Comparison of ENCODE assay signal across 4 worm cellular contexts in genomic region chrV:3578813-3579212, ce11.
TF ChIP-seq lines count a peak whose summit lies in the region.

pygl-1 (plus strand) TSS chrV:3579023.

TF ChIP-seq in whole organism, L1 larva, 84 proteins besides CTCF, POLR2A, EP300 and RAD21:
- TF ChIP-seq swsn-7 (tag; optimal IDR thresholded peaks at IDR 0.05; lab: Kevin White, UChicago) (no peak), fos-1 (tag; optimal IDR thresholded peaks at IDR 0.05; lab: Kevin White, UChicago) (no peak), F16B12.6 (tag; optimal IDR thresholded peaks at IDR 0.05; lab: Kevin White, UChicago) (peak; percentile 32), C16A3.4 (tag; optimal IDR thresholded peaks at IDR 0.05; lab: Kevin White, UChicago) (no peak), nhr-90 (tag; optimal IDR thresholded peaks at IDR 0.05; lab: Kevin White, UChicago; ENCODE audit: poor library complexity) (no peak), sptf-1 (tag; optimal IDR thresholded peaks at IDR 0.05; lab: Kevin White, UChicago) (no peak), alr-1 (tag; optimal IDR thresholded peaks at IDR 0.05; lab: Kevin White, UChicago; ENCODE audit: borderline replicate concordance) (no peak), tlp-1 (tag; optimal IDR thresholded peaks at IDR 0.05; lab: Kevin White, UChicago) (no peak), lin-15B (tag; optimal IDR thresholded peaks at IDR 0.05; lab: Kevin White, UChicago) (no peak), lsy-2 (tag; optimal IDR thresholded peaks at IDR 0.05; lab: Kevin White, UChicago) (peak; percentile 64 to 92), lin-39 (tag; optimal IDR thresholded peaks at IDR 0.05; lab: Kevin White, UChicago) (no peak), dpl-1 (GFP tag; optimal IDR thresholded peaks at IDR 0.05; lab: Kevin White, UChicago) (peak in 2 of 3 experiments; percentile 24 to 70), dsc-1 (tag; optimal IDR thresholded peaks at IDR 0.05; lab: Kevin White, UChicago) (no peak), pax-3 (tag; optimal IDR thresholded peaks at IDR 0.05; lab: Kevin White, UChicago) (no peak), mdl-1 (tag; optimal IDR thresholded peaks at IDR 0.05; lab: Kevin White, UChicago) (no peak), unc-30 (tag; optimal IDR thresholded peaks at IDR 0.05; lab: Kevin White, UChicago) (no peak), grh-1 (GFP tag; IDR thresholded peaks at IDR 0.05; lab: Robert Waterston, UW) (no peak), lin-35 (GFP tag; optimal IDR thresholded peaks at IDR 0.05; lab: Kevin White, UChicago) (peak; percentile 6 to 54), efl-1 (optimal IDR thresholded peaks at IDR 0.05; lab: Kevin White, UChicago) (peak; percentile 46 to 73), efl-1 (GFP tag; optimal IDR thresholded peaks at IDR 0.05 in 1 of 2; lab: Kevin White, UChicago) (peak; percentile 64 to 90), hpl-2 (GFP tag; optimal IDR thresholded peaks at IDR 0.05; lab: Kevin White, UChicago) (no peak)

TF ChIP-seq in whole organism, L4 larva, 104 proteins besides CTCF, POLR2A, EP300 and RAD21:
- TF ChIP-seq Y48G9A.11 (GFP tag; IDR thresholded peaks at IDR 0.05; lab: Robert Waterston, UW) (peak; percentile 91), cey-2 (tag; optimal IDR thresholded peaks at IDR 0.05; lab: Kevin White, UChicago; ENCODE audit: borderline replicate concordance, insufficient read depth) (no peak), lsy-2 (tag; optimal IDR thresholded peaks at IDR 0.05; lab: Kevin White, UChicago) (peak in 1 of 2 experiments; percentile 72), lin-38 (GFP tag; IDR thresholded peaks at IDR 0.05; lab: Robert Waterston, UW) (peak; percentile 69), snpc-1.2 (GFP tag; IDR thresholded peaks at IDR 0.05; lab: Robert Waterston, UW) (peak; percentile 27; the same call in 1 of the 2 replicates), fos-1 (tag; optimal IDR thresholded peaks at IDR 0.05; lab: Kevin White, UChicago) (no peak), madf-9 (GFP tag; conservative IDR thresholded peaks at IDR 0.05; lab: Robert Waterston, UW) (0 out of 2 replicates have a peak, but pooled peaks have one; percentile 10), F49E8.2 (tag; optimal IDR thresholded peaks at IDR 0.05; lab: Kevin White, UChicago; ENCODE audit: borderline replicate concordance) (peak; percentile 66), daf-16 (GFP tag; optimal IDR thresholded peaks at IDR 0.05; lab: Kevin White, UChicago) (no peak), daf-16 (tag; optimal IDR thresholded peaks at IDR 0.05; lab: Kevin White, UChicago) (peak; percentile 28), unc-130 (GFP tag; optimal IDR thresholded peaks at IDR 0.05; lab: Kevin White, UChicago) (peak; percentile 88), nhr-25 (tag; optimal IDR thresholded peaks at IDR 0.05; lab: Kevin White, UChicago; ENCODE audit: borderline replicate concordance, insufficient read depth) (no peak)

TF ChIP-seq in whole organism, mixed stage, embryonic, 35 proteins besides CTCF, POLR2A, EP300 and RAD21:
- TF ChIP-seq lsy-2 (tag; optimal IDR thresholded peaks at IDR 0.05; lab: Kevin White, UChicago) (peak; percentile 85), unc-120 (tag; optimal IDR thresholded peaks at IDR 0.05; lab: Kevin White, UChicago; ENCODE audit: poor library complexity, severe bottlenecking) (no peak)

TF ChIP-seq in whole organism, young adult, 124 proteins besides CTCF, POLR2A, EP300 and RAD21 (continues in another document):
- TF ChIP-seq mes-4 (tag; optimal IDR thresholded peaks at IDR 0.05; lab: Kevin White, UChicago) (no peak), madf-6 (GFP tag; IDR thresholded peaks at IDR 0.05; lab: Robert Waterston, UW) (peak; percentile 99), Y67H2A.10 (GFP tag; conservative IDR thresholded peaks at IDR 0.05; lab: Robert Waterston, UW) (0 out of 2 replicates have a peak, but pooled peaks have one; percentile 40), F33H1.4 (GFP tag; IDR thresholded peaks at IDR 0.05; lab: Robert Waterston, UW) (peak; percentile 86), athp-1 (tag; optimal IDR thresholded peaks at IDR 0.05; lab: Kevin White, UChicago) (peak; percentile 48), ztf-25 (GFP tag; IDR thresholded peaks at IDR 0.05; lab: Robert Waterston, UW) (no peak), egl-18 (GFP tag; IDR thresholded peaks at IDR 0.05; lab: Robert Waterston, UW) (no peak), dox-1 (GFP tag; IDR thresholded peaks at IDR 0.05; lab: Robert Waterston, UW) (peak; percentile 87), tbp1 (GFP tag; optimal IDR thresholded peaks at IDR 0.05; lab: Kevin White, UChicago) (peak; percentile 59), D2030.7 (GFP tag; IDR thresholded peaks at IDR 0.05; lab: Robert Waterston, UW) (peak; percentile 99), unc-130 (GFP tag; optimal IDR thresholded peaks at IDR 0.05; lab: Kevin White, UChicago) (peak; percentile 95), ama-1 (optimal IDR thresholded peaks at IDR 0.05; lab: Kevin White, UChicago) (no peak), ama-1 (GFP tag; optimal IDR thresholded peaks at IDR 0.05; lab: Kevin White, UChicago) (no peak), Y79H2A.3 (GFP tag; conservative IDR thresholded peaks at IDR 0.05; lab: Robert Waterston, UW) (peak; percentile 84), hsf-1 (GFP tag; IDR thresholded peaks at IDR 0.05; lab: Robert Waterston, UW) (peak; percentile 83), madf-3 (GFP tag; IDR thresholded peaks at IDR 0.05; lab: Robert Waterston, UW) (peak; percentile 90), mcd-1 (GFP tag; IDR thresholded peaks at IDR 0.05; lab: Robert Waterston, UW) (peak; percentile 73), Y53G8AR.9 (GFP tag; conservative IDR thresholded peaks at IDR 0.05; lab: Robert Waterston, UW) (peak; percentile 64), lin-26 (GFP tag; IDR thresholded peaks at IDR 0.05; lab: Robert Waterston, UW) (no peak), attf-3 (GFP tag; conservative IDR thresholded peaks at IDR 0.05; lab: Robert Waterston, UW) (peak; percentile 84), hrde-1 (tag; optimal IDR thresholded peaks at IDR 0.05; lab: Kevin White, UChicago; ENCODE audit: borderline replicate concordance) (peak; percentile 71), B0035.1 (tag; optimal IDR thresholded peaks at IDR 0.05; lab: Kevin White, UChicago) (no peak), Y95B8A.8 (GFP tag; IDR thresholded peaks at IDR 0.05; lab: Robert Waterston, UW) (peak; percentile 95), lsl-1 (GFP tag; optimal IDR thresholded peaks at IDR 0.05; lab: Kevin White, UChicago) (peak; percentile 99), egl-44 (GFP tag; IDR thresholded peaks at IDR 0.05; lab: Robert Waterston, UW) (no peak), pbrm-1 (GFP tag; IDR thresholded peaks at IDR 0.05; lab: Robert Waterston, UW) (peak; percentile 74; the same call in 1 of the 2 replicates), dpl-1 (GFP tag; optimal IDR thresholded peaks at IDR 0.05; lab: Kevin White, UChicago) (peak; percentile 94), ztf-28 (GFP tag; IDR thresholded peaks at IDR 0.05; lab: Robert Waterston, UW) (peak; percentile 69; the same call in 1 of the 2 replicates), ceh-91 (GFP tag; IDR thresholded peaks at IDR 0.05; lab: Robert Waterston, UW) (peak; percentile 99), snpc-1.3 (tag; optimal IDR thresholded peaks at IDR 0.05; lab: Kevin White, UChicago; ENCODE audit: insufficient read depth) (peak; percentile 92), lag-1 (GFP tag; IDR thresholded peaks at IDR 0.05; lab: Robert Waterston, UW) (no peak), xnd-1 (tag; optimal IDR thresholded peaks at IDR 0.05; lab: Kevin White, UChicago) (peak; percentile 97), bed-1 (GFP tag; IDR thresholded peaks at IDR 0.05; lab: Robert Waterston, UW) (no peak), rcor-1 (GFP tag; IDR thresholded peaks at IDR 0.05; lab: Robert Waterston, UW) (peak; percentile 90), snpc-1.1 (tag; optimal IDR thresholded peaks at IDR 0.05; lab: Kevin White, UChicago; ENCODE audit: insufficient read depth) (peak; percentile 63), aptf-3 (GFP tag; IDR thresholded peaks at IDR 0.05; lab: Robert Waterston, UW) (no peak), attf-5 (GFP tag; optimal IDR thresholded peaks at IDR 0.05; lab: Kevin White, UChicago) (no peak), lin-54 (GFP tag; optimal IDR thresholded peaks at IDR 0.05; lab: Kevin White, UChicago) (peak; percentile 94), lir-1 (GFP tag; conservative IDR thresholded peaks at IDR 0.05; lab: Robert Waterston, UW) (peak; percentile 71), lin-35 (GFP tag; optimal IDR thresholded peaks at IDR 0.05; lab: Kevin White, UChicago) (peak in 2 of 3 experiments; percentile 35 to 90), aptf-2 (GFP tag; conservative IDR thresholded peaks at IDR 0.05; lab: Robert Waterston, UW) (peak; percentile 36; the same call in 1 of the 2 replicates), F22D6.2 (tag; optimal IDR thresholded peaks at IDR 0.05; lab: Kevin White, UChicago) (no peak), tlf-1 (GFP tag; optimal IDR thresholded peaks at IDR 0.05; lab: Kevin White, UChicago) (peak; percentile 94), efl-1 (GFP tag; optimal IDR thresholded peaks at IDR 0.05; lab: Kevin White, UChicago) (peak; percentile 99), B0336.3 (GFP tag; IDR thresholded peaks at IDR 0.05; lab: Robert Waterston, UW) (peak; percentile 84), F49E8.2 (tag; optimal IDR thresholded peaks at IDR 0.05; lab: Kevin White, UChicago; ENCODE audit: insufficient read depth) (peak; percentile 61), nhr-80 (tag; optimal IDR thresholded peaks at IDR 0.05; lab: Kevin White, UChicago) (no peak), ztf-22 (GFP tag; optimal IDR thresholded peaks at IDR 0.05; lab: Kevin White, UChicago) (no peak), him-1 (tag; optimal IDR thresholded peaks at IDR 0.05; lab: Kevin White, UChicago) (peak; percentile 57), bed-2 (GFP tag; IDR thresholded peaks at IDR 0.05; lab: Robert Waterston, UW) (0 out of 2 replicates have a peak, but pooled peaks have one; percentile 33), zim-3 (tag; optimal IDR thresholded peaks at IDR 0.05; lab: Kevin White, UChicago) (no peak), C17E4.6 (GFP tag; IDR thresholded peaks at IDR 0.05; lab: Robert Waterston, UW) (peak; percentile 85), ekl-4 (GFP tag; IDR thresholded peaks at IDR 0.05; lab: Robert Waterston, UW) (peak; percentile 62; the same call in 1 of the 2 replicates), snpc-4 (GFP tag; optimal IDR thresholded peaks at IDR 0.05; lab: Kevin White, UChicago) (peak; percentile 27), snpc-4 (tag; optimal IDR thresholded peaks at IDR 0.05; lab: Kevin White, UChicago) (peak in 2 of 4 experiments; percentile 35 to 65), hmg-1.2 (GFP tag; IDR thresholded peaks at IDR 0.05; lab: Robert Waterston, UW) (peak; percentile 70), B0019.2 (GFP tag; conservative IDR thresholded peaks at IDR 0.05; lab: Robert Waterston, UW) (peak; percentile 96), Y56A3A.18 (GFP tag; IDR thresholded peaks at IDR 0.05; lab: Robert Waterston, UW) (no peak)
